Fruit fly (Drosophila melanogaster) whole organism, embryonic: ENCODE data around the gene CG13461.

ENCODE experiments used
- CG10147 ChIP-seq: fragments of 200-800 bp; sonication (Bioruptor generic); optimal IDR thresholded peaks from 2 replicates; lab custom pipeline; 2019; ENCODE audit warnings: missing biosample characterization, mild to moderate bottlenecking, missing genetic modification characterization, moderate library complexity
- CG10209 ChIP-seq: fragments of 200-800 bp; sonication (Bioruptor generic); optimal IDR thresholded peaks from 3 replicates; lab custom pipeline; 2017; ENCODE audit warnings: missing biosample characterization, mild to moderate bottlenecking, missing genetic modification characterization, missing genetic modification reagents
- CG11504 ChIP-seq: fragments of 200-800 bp; sonication (Bioruptor generic); optimal IDR thresholded peaks from 3 replicates; lab custom pipeline; 2019; ENCODE audit warnings: missing biosample characterization, mild to moderate bottlenecking, missing genetic modification characterization, moderate library complexity
- CG12299 ChIP-seq: fragments of 200-800 bp; sonication (Bioruptor generic); optimal IDR thresholded peaks from 2 replicates; lab custom pipeline; 2018; ENCODE audit warnings: missing biosample characterization, mild to moderate bottlenecking, missing genetic modification characterization
- CG13775 ChIP-seq: fragments of 200-800 bp; sonication (Bioruptor generic); optimal IDR thresholded peaks from 3 replicates; lab custom pipeline; 2017; ENCODE audit warnings: missing biosample characterization, mild to moderate bottlenecking, missing genetic modification characterization
- CG15073 ChIP-seq: fragments of 200-800 bp; sonication (Bioruptor generic); optimal IDR thresholded peaks from 2 replicates; lab custom pipeline; 2016; ENCODE audit warnings: missing biosample characterization, missing genetic modification characterization
- CG17829 ChIP-seq: fragments of 200-800 bp; optimal IDR thresholded peaks from 2 replicates; lab custom pipeline; 2019; ENCODE audit warnings: missing biosample characterization, mild to moderate bottlenecking, missing genetic modification characterization, moderate library complexity
- CG18599 ChIP-seq: fragments of 200-800 bp; sonication (Bioruptor generic); optimal IDR thresholded peaks from 3 replicates; lab custom pipeline; 2017; ENCODE audit warnings: missing biosample characterization, missing genetic modification characterization, mild to moderate bottlenecking, moderate library complexity, missing genetic modification reagents
- CG18619 ChIP-seq: fragments of 200-800 bp; sonication (Bioruptor generic); optimal IDR thresholded peaks from 3 replicates; lab custom pipeline; 2017; ENCODE audit warnings: missing biosample characterization, mild to moderate bottlenecking, missing genetic modification characterization
- CG2120 ChIP-seq: fragments of 200-800 bp; sonication (Bioruptor generic); optimal IDR thresholded peaks from 3 replicates; lab custom pipeline; 2016; ENCODE audit warnings: missing biosample characterization, missing genetic modification characterization
- CG30403 ChIP-seq: fragments of 200-800 bp; sonication (Bioruptor generic); optimal IDR thresholded peaks from 3 replicates; lab custom pipeline; 2016; ENCODE audit warnings: missing biosample characterization, missing genetic modification characterization
- CG34376 ChIP-seq: fragments of 200-800 bp; sonication (Bioruptor generic); optimal IDR thresholded peaks from 2 replicates; lab custom pipeline; 2018; ENCODE audit warnings: missing biosample characterization, mild to moderate bottlenecking, missing genetic modification characterization
- CG4424 ChIP-seq: fragments of 200-800 bp; sonication (Bioruptor generic); optimal IDR thresholded peaks from 3 replicates; lab custom pipeline; 2016; ENCODE audit warnings: missing biosample characterization, missing genetic modification characterization
- CG6765 ChIP-seq: fragments of 200-800 bp; sonication (Bioruptor generic); optimal IDR thresholded peaks from 3 replicates; lab custom pipeline; 2017; ENCODE audit warnings: missing biosample characterization, mild to moderate bottlenecking, missing genetic modification characterization
- CG8765 ChIP-seq: fragments of 200-800 bp; sonication (Bioruptor generic); IDR thresholded peaks from 2 replicates; pipeline ENCODE4 v1.3.6; 2022; ENCODE audit warnings: missing biosample characterization, missing genetic modification characterization
- CG8924 ChIP-seq: fragments of 200-800 bp; optimal IDR thresholded peaks from 3 replicates; lab custom pipeline; 2019; ENCODE audit warnings: missing biosample characterization, mild to moderate bottlenecking, missing genetic modification characterization, moderate library complexity
- CG9437 ChIP-seq: fragments of 200-800 bp; sonication (Bioruptor generic); optimal IDR thresholded peaks from 2 replicates; lab custom pipeline; 2018; ENCODE audit warnings: missing biosample characterization, mild to moderate bottlenecking, missing genetic modification characterization
- D19A ChIP-seq: fragments of 200-800 bp; optimal IDR thresholded peaks from 3 replicates; lab custom pipeline; 2019; ENCODE audit warnings: missing biosample characterization, mild to moderate bottlenecking, missing genetic modification characterization, moderate library complexity
- Dek ChIP-seq: fragments of 200-800 bp; sonication (Bioruptor generic); optimal IDR thresholded peaks from 3 replicates; lab custom pipeline; 2019; ENCODE audit warnings: missing biosample characterization, mild to moderate bottlenecking, missing genetic modification characterization, moderate library complexity
- Dip3 ChIP-seq: fragments of 200-800 bp; sonication (Bioruptor generic); optimal IDR thresholded peaks from 3 replicates; lab custom pipeline; 2016; ENCODE audit warnings: missing biosample characterization, missing genetic modification characterization
- Eip74EF ChIP-seq, 2 experiments: fragments of 200-800 bp in 1 of 2; fragments of >200 bp in 1 of 2; sonication (Bioruptor generic) in 1 of 2; optimal IDR thresholded peaks; 2 replicates each; lab custom pipeline; 2017 to 2019; ENCODE audit warnings: missing biosample characterization in 2 of 2, missing genetic modification characterization in 2 of 2, mild to moderate bottlenecking in 1 of 2, moderate library complexity in 1 of 2
- Ets65A ChIP-seq: fragments of 200-800 bp; sonication (Bioruptor generic); peaks from one replicate; lab custom pipeline; 2016; ENCODE audit warnings: missing biosample characterization, missing genetic modification characterization
- Fer1 ChIP-seq: fragments of 200-800 bp; sonication (Bioruptor generic); optimal IDR thresholded peaks from 2 replicates; lab custom pipeline; 2017; ENCODE audit warnings: missing biosample characterization, mild to moderate bottlenecking, missing genetic modification characterization
- HmgZ ChIP-seq: fragments of 200-800 bp; sonication (Bioruptor generic); optimal IDR thresholded peaks from 2 replicates; lab custom pipeline; 2018; ENCODE audit warnings: missing biosample characterization, mild to moderate bottlenecking, missing genetic modification characterization
- Hsf ChIP-seq: fragments of 200-800 bp; sonication (Bioruptor generic); optimal IDR thresholded peaks from 3 replicates; lab custom pipeline; 2016; ENCODE audit warnings: missing biosample characterization, missing genetic modification characterization
- Max ChIP-seq: fragments of 200-800 bp; sonication (Bioruptor generic); optimal IDR thresholded peaks from 2 replicates; lab custom pipeline; 2016; ENCODE audit warnings: missing biosample characterization, mild to moderate bottlenecking, missing genetic modification characterization
- Med ChIP-seq: fragments of 200-800 bp; sonication (Bioruptor generic); peaks from one replicate; lab custom pipeline; 2016; ENCODE audit warnings: missing biosample characterization, missing genetic modification characterization, mild to moderate bottlenecking, inconsistent platforms, moderate library complexity
- Nf-YC ChIP-seq: fragments of 200-800 bp; optimal IDR thresholded peaks from 3 replicates; lab custom pipeline; 2019; ENCODE audit warnings: missing biosample characterization, mild to moderate bottlenecking, missing genetic modification characterization, moderate library complexity
- Poxn ChIP-seq: fragments of 200-800 bp; sonication (Bioruptor generic); IDR thresholded peaks from 2 replicates; pipeline ENCODE4 v1.3.6; 2022; ENCODE audit warnings: missing biosample characterization, missing genetic modification characterization
- Sox100B ChIP-seq: fragments of 200-800 bp; sonication (Bioruptor generic); optimal IDR thresholded peaks from 3 replicates; lab custom pipeline; 2018; ENCODE audit warnings: missing biosample characterization, mild to moderate bottlenecking, missing genetic modification characterization
- Sox102F ChIP-seq: fragments of 200-800 bp; sonication (Bioruptor generic); optimal IDR thresholded peaks from 2 replicates; lab custom pipeline; 2018; ENCODE audit warnings: missing biosample characterization, mild to moderate bottlenecking, missing genetic modification characterization, moderate library complexity
- Trl ChIP-seq, 3 experiments: fragments of >200 bp in 2 of 3; fragments of 200-800 bp in 1 of 3; sonication (Bioruptor generic) in 1 of 3; optimal IDR thresholded peaks; 2 replicates in 1 of 3; 3 replicates in 2 of 3; lab custom pipeline; 2016 to 2017; ENCODE audit warnings: missing biosample characterization in 1 of 3, missing genetic modification characterization in 1 of 3
- amos ChIP-seq: fragments of 200-800 bp; sonication (Bioruptor generic); IDR thresholded peaks from 2 replicates; pipeline ENCODE4 v1.3.6; 2022; ENCODE audit warnings: missing biosample characterization, missing genetic modification characterization; ENCODE audit not compliant: partially characterized antibody
- bcd ChIP-seq: fragments of 200-800 bp; sonication (Bioruptor generic); optimal IDR thresholded peaks from 2 replicates; lab custom pipeline; 2017; ENCODE audit warnings: missing biosample characterization, mild to moderate bottlenecking, missing genetic modification characterization
- bowl ChIP-seq: fragments of 200-800 bp; sonication (Bioruptor generic); IDR thresholded peaks from 2 replicates; pipeline ENCODE4 v1.3.6; 2022; ENCODE audit warnings: missing biosample characterization, missing genetic modification characterization
- da ChIP-seq: fragments of 200-800 bp; sonication (Bioruptor generic); optimal IDR thresholded peaks from 2 replicates; lab custom pipeline; 2016; ENCODE audit warnings: missing biosample characterization, missing genetic modification characterization
- gcm ChIP-seq: fragments of 200-800 bp; sonication (Bioruptor generic); optimal IDR thresholded peaks from 2 replicates; lab custom pipeline; 2019; ENCODE audit warnings: missing biosample characterization, mild to moderate bottlenecking, missing genetic modification characterization, moderate library complexity
- grau ChIP-seq: fragments of 200-800 bp; optimal IDR thresholded peaks from 3 replicates; lab custom pipeline; 2019; ENCODE audit warnings: missing biosample characterization, mild to moderate bottlenecking, missing genetic modification characterization, moderate library complexity
- gro ChIP-seq: fragments of 200-800 bp; sonication (Bioruptor generic); optimal IDR thresholded peaks from 2 replicates; lab custom pipeline; 2016; ENCODE audit warnings: missing biosample characterization, missing genetic modification characterization
- hkb ChIP-seq, 2 experiments: fragments of 200-800 bp in 1 of 2; fragments of >200 bp in 1 of 2; sonication (Bioruptor generic) in 1 of 2; IDR thresholded peaks in 1 of 2; optimal IDR thresholded peaks in 1 of 2; 2 replicates each; pipeline versions ENCODE4 v1.3.6 to Lab custom; 2017 to 2022; ENCODE audit warnings: missing biosample characterization in 1 of 2, missing genetic modification characterization in 1 of 2
- lab ChIP-seq: fragments of 200-800 bp; sonication (Bioruptor generic); optimal IDR thresholded peaks from 3 replicates; lab custom pipeline; 2017; ENCODE audit warnings: missing biosample characterization, missing genetic modification characterization, mild to moderate bottlenecking, moderate library complexity, missing genetic modification reagents
- nmo ChIP-seq: fragments of 200-800 bp; sonication (Bioruptor generic); optimal IDR thresholded peaks from 2 replicates; lab custom pipeline; 2018; ENCODE audit warnings: missing biosample characterization, mild to moderate bottlenecking, missing genetic modification characterization, moderate library complexity
- row ChIP-seq: fragments of 200-800 bp; sonication (Bioruptor generic); IDR thresholded peaks from 3 replicates; pipeline ENCODE4 v1.3.6; 2022; ENCODE audit warnings: missing biosample characterization, missing genetic modification characterization
- scrt ChIP-seq: fragments of 200-800 bp; sonication (Bioruptor generic); optimal IDR thresholded peaks from 2 replicates; lab custom pipeline; 2018; ENCODE audit warnings: missing biosample characterization, mild to moderate bottlenecking, missing genetic modification characterization, moderate library complexity
- tap ChIP-seq: fragments of 200-800 bp; optimal IDR thresholded peaks from 3 replicates; lab custom pipeline; 2019; ENCODE audit warnings: missing biosample characterization, mild to moderate bottlenecking, missing genetic modification characterization, moderate library complexity
- zfh1 ChIP-seq: fragments of 200-800 bp; sonication (Bioruptor generic); IDR thresholded peaks from 3 replicates; pipeline ENCODE4 v1.3.6; 2022; ENCODE audit warnings: missing biosample characterization, missing genetic modification characterization

Gene CG13461

DNA sequence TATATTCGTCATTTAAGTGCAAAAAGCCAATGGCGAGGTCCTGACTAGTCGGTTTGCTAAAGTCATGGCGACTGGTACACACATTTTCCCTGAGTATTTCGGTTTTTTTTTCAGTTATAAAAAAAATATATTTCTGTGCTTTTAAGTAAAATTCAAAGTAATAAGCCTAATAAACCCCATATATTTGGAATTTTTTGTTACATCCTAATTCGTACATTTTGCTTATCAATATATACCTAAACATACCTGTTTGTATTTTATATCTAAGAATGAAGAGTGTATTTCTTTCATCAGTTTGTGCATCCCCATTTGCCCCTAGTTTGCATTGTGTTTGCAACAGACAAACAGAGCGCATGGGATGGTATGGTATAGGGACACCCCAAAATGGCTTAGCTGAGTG is 16.7 kb downstream of the CG13461 start (continued):
- TF ChIP-seq Dip3 (GFP tag; lab: Kevin White, UChicago) (no peak), bowl (GFP tag; lab: Robert Waterston, UW) (no peak), CG2120 (peak; percentile 41), Ets65A (GFP tag; lab: Kevin White, UChicago) (peak; percentile 47), CG15073 (GFP tag; lab: Kevin White, UChicago) (no peak), CG30403 (peak; percentile 16), Hsf (no peak), amos (GFP tag; lab: Robert Waterston, UW) (no peak), row (peak; percentile 41; the same call in 2 of the 3 replicates), CG11504 (peak; percentile 32), CG18599 (peak; percentile 25)
- TF ChIP-seq, all 482 proteins: peak for 18

DNA sequence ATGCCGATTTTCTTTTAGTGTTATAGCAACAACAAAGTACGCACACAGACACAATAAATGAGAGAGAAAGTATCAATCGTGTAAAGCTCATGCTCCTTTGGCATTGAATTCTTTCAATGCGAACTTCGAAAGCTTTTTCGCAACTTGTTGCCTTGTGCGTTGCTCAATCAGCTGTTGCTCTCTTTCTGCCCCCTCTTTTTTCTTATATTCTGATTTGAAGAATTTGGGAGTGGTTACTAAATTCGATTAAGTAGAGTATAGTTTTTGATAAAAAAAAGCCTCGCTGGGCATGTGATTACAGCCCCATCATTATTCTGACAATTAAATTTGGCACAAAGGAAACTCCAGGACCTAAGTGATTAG is 17.6 kb downstream of the CG13461 start:
- TF ChIP-seq scrt (GFP tag; lab: Kevin White, UChicago) = peak; percentile 98
- TF ChIP-seq zfh1 = no peak
- no peak for TF ChIP-seq CG8765 (GFP tag; lab: Robert Waterston, UW)
- peak in 1 of 2 experiments; percentile 16 for TF ChIP-seq Trl (optimal IDR thresholded peaks at IDR 0.05; lab: Kevin White, UChicago)
- TF ChIP-seq Trl (GFP tag; optimal IDR thresholded peaks at IDR 0.05; lab: Kevin White, UChicago) = no peak

DNA sequence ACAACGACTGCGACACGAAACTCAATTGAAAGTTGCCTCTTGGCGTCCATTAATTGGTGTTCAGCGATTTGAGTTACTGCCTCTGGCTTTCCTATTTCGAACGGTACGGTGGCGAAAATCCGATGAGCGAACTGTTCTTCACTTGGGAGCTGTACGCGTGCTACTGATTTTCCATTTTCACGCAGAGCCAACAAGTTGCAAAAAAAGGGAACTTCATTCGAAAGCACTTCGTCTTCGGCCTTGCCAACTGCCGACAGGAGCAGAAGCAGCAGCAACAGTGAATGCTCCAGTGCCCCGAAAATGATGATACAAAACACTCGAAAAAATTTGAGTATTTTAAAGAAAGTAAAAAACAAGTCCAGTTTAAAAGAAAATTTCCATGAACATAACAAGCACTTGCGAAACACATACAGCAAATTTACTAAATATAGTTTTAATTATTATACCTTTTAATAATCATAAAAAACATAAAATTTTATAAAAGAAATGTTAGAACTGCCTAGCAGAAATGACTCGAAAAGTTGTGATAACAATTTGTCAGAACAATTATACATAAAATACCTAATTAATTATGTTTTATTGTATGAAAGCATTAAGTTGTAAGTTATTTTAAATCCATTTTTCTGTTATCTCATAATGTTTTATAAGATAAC is 18.1 kb downstream of the CG13461 start:
- TF ChIP-seq Nf-YC (tag; lab: Kevin White, UChicago) (peak; percentile 30), da (GFP tag; lab: Kevin White, UChicago) (no peak), Dek (tag; lab: Kevin White, UChicago) (peak; percentile 26), CG34376 (GFP tag; lab: Kevin White, UChicago) (peak; percentile 27), nmo (peak; percentile 35), CG8924 (tag; lab: Kevin White, UChicago) (peak; percentile 57), Sox100B (GFP tag; lab: Kevin White, UChicago) (peak; percentile 64), Eip74EF (GFP tag; optimal IDR thresholded peaks at IDR 0.05; lab: Kevin White, UChicago) (peak in 1 of 2 experiments; percentile 30), Max (GFP tag; lab: Kevin White, UChicago) (no peak), CG6765 (GFP tag; lab: Kevin White, UChicago) (peak; percentile 53), CG4424 (GFP tag; lab: Kevin White, UChicago) (peak; percentile 13), gcm (GFP tag; lab: Kevin White, UChicago) (peak; percentile 3), tap (tag; lab: Kevin White, UChicago) (peak; percentile 12), gro (GFP tag; lab: Kevin White, UChicago) (no peak), Sox102F (GFP tag; lab: Kevin White, UChicago) (peak; percentile 38), Med (GFP tag; lab: Kevin White, UChicago) (peak; percentile 56), bcd (peak; percentile 49), HmgZ (tag; lab: Kevin White, UChicago) (no peak), grau (tag; lab: Kevin White, UChicago) (peak; percentile 69), hkb (optimal IDR thresholded peaks at IDR 0.05; lab: Kevin White, UChicago) (no peak), hkb (GFP tag; IDR thresholded peaks at IDR 0.05; lab: Robert Waterston, UW) (0 out of 2 replicates have a peak, but pooled peaks have one; percentile 17), CG10209 (peak; percentile 45), Fer1 (GFP tag; lab: Kevin White, UChicago) (peak; percentile 67), Poxn (GFP tag; lab: Robert Waterston, UW) (no peak), CG10147 (GFP tag; lab: Kevin White, UChicago) (peak; percentile 59), CG12299 (tag; lab: Kevin White, UChicago) (peak; percentile 24), CG9437 (GFP tag; lab: Kevin White, UChicago) (peak; percentile 40), CG18619 (GFP tag; lab: Kevin White, UChicago) (peak; percentile 48), CG13775 (GFP tag; lab: Kevin White, UChicago) (peak; percentile 19), lab (peak; percentile 58), CG30403 (peak; percentile 29), CG17829 (tag; lab: Kevin White, UChicago) (peak; percentile 26), D19A (peak; percentile 32)
